Fruit fly (Drosophila melanogaster) whole organism, embryonic: Measurements from ENCODE around the gene Dus1.

Experiments used
- C15 ChIP-seq: fragments of 200-800 bp; sonication (Bioruptor generic); IDR thresholded peaks from 3 replicates; pipeline ENCODE4 v1.3.6; 2022; ENCODE audit warnings: missing biosample characterization, missing genetic modification characterization
- CG16779 ChIP-seq: fragments of 200-800 bp; sonication (Bioruptor generic); IDR thresholded peaks from 2 replicates; pipeline ENCODE4 v1.3.6; 2022; ENCODE audit warnings: missing biosample characterization, missing genetic modification characterization
- al ChIP-seq: fragments of 200-800 bp; sonication (Bioruptor generic); IDR thresholded peaks from 2 replicates; pipeline ENCODE4 v1.3.6; 2022; ENCODE audit warnings: missing biosample characterization, missing genetic modification characterization

DNA sequence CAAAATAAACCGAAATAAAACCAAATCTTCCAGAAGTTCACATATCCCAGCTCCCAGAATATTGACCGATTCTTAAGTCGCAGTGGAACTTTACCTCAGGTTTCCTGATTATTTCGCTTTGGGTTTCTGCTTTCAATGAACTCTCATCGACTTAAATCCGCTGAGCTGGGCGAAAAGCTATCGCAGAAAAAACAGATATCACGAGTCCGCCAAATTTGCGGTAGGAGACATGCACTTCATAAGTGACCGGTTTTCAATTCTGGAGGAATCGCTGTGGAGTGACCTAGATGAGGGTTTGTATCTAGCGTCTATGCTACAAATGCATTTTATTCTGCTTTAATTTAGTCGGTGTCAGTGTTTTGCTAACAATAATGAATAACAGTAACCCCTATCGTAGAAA lies 33.7 kb upstream of the Dus1 start:
- no peak for TF ChIP-seq al (GFP tag; lab: Robert Waterston, UW)
- TF ChIP-seq C15 (GFP tag; lab: Robert Waterston, UW), result no peak
- no peak for TF ChIP-seq CG16779 (GFP tag; lab: Robert Waterston, UW)
